In genomic region chrII:3786538-3786937, ce11 we compare ENCODE assay signal across 6 worm cellular contexts.
TF ChIP-seq lines count a peak whose summit lies in the region.

No protein-coding gene starts in this region.

TF ChIP-seq in whole organism, L1 larva, 84 proteins besides CTCF, POLR2A, EP300 and RAD21 (continues in another document):
- TF ChIP-seq Y116A8C.19 (tag; optimal IDR thresholded peaks at IDR 0.05; lab: Kevin White, UChicago; ENCODE audit: borderline replicate concordance), result no peak
- peak; percentile 79 for TF ChIP-seq pax-3 (tag; optimal IDR thresholded peaks at IDR 0.05; lab: Kevin White, UChicago)
- no peak for TF ChIP-seq nhr-85 (tag; lab: Kevin White, UChicago)
- no peak for TF ChIP-seq lin-15B (tag; optimal IDR thresholded peaks at IDR 0.05; lab: Kevin White, UChicago)
- no peak for TF ChIP-seq unc-130 (tag; optimal IDR thresholded peaks at IDR 0.05; lab: Kevin White, UChicago)
- no peak for TF ChIP-seq hlh-17 (GFP tag; optimal IDR thresholded peaks at IDR 0.05; lab: Kevin White, UChicago; ENCODE audit: borderline replicate concordance)
- TF ChIP-seq jun-1 (tag; optimal IDR thresholded peaks at IDR 0.05; lab: Kevin White, UChicago), result peak; percentile 88
- TF ChIP-seq aha-1 (tag; optimal IDR thresholded peaks at IDR 0.05; lab: Kevin White, UChicago), result no peak
- TF ChIP-seq egl-13 (tag; optimal IDR thresholded peaks at IDR 0.05; lab: Kevin White, UChicago), result no peak
- no peak for TF ChIP-seq rnt-1 (tag; optimal IDR thresholded peaks at IDR 0.05; lab: Kevin White, UChicago)
- 0 out of 2 replicates have a peak, but pooled peaks have one; percentile 6 for TF ChIP-seq nhr-19 (GFP tag; conservative IDR thresholded peaks at IDR 0.05; lab: Robert Waterston, UW)
- TF ChIP-seq lin-35 (GFP tag; optimal IDR thresholded peaks at IDR 0.05; lab: Kevin White, UChicago), result peak in 1 of 2 experiments; percentile 70
- no peak for TF ChIP-seq nhr-12 (tag; optimal IDR thresholded peaks at IDR 0.05; lab: Kevin White, UChicago)
- peak; percentile 87 for TF ChIP-seq ceh-8 (GFP tag; optimal IDR thresholded peaks at IDR 0.05; lab: Kevin White, UChicago)
- no peak for TF ChIP-seq egl-27 (tag; optimal IDR thresholded peaks at IDR 0.05; lab: Kevin White, UChicago)

TF ChIP-seq in whole organism, L2 larva, 48 proteins besides CTCF, POLR2A, EP300 and RAD21 (continues in another document):
- TF ChIP-seq sma-9 (GFP tag; optimal IDR thresholded peaks at IDR 0.05; lab: Kevin White, UChicago) (peak; percentile 78), sma-9 (tag; optimal IDR thresholded peaks at IDR 0.05; lab: Kevin White, UChicago) (no peak), lin-11 (tag; optimal IDR thresholded peaks at IDR 0.05; lab: Kevin White, UChicago) (no peak), ztf-11 (tag; optimal IDR thresholded peaks at IDR 0.05; lab: Kevin White, UChicago) (no peak), nhr-129 (tag; optimal IDR thresholded peaks at IDR 0.05; lab: Kevin White, UChicago) (no peak), ceh-82 (tag; optimal IDR thresholded peaks at IDR 0.05; lab: Kevin White, UChicago) (no peak), elt-3 (tag; optimal IDR thresholded peaks at IDR 0.05; lab: Kevin White, UChicago) (no peak), ZK546.5 (tag; optimal IDR thresholded peaks at IDR 0.05; lab: Kevin White, UChicago) (no peak), blmp-1 (tag; optimal IDR thresholded peaks at IDR 0.05; lab: Kevin White, UChicago; ENCODE audit: insufficient read depth) (no peak), gmeb-1 (tag; optimal IDR thresholded peaks at IDR 0.05; lab: Kevin White, UChicago) (peak; percentile 64), sem-4 (tag; optimal IDR thresholded peaks at IDR 0.05; lab: Kevin White, UChicago) (no peak), nhr-11 (tag; optimal IDR thresholded peaks at IDR 0.05; lab: Kevin White, UChicago) (no peak), sma-3 (GFP tag; optimal IDR thresholded peaks at IDR 0.05; lab: Kevin White, UChicago) (peak; percentile 27), lin-13 (GFP tag; optimal IDR thresholded peaks at IDR 0.05; lab: Kevin White, UChicago) (no peak), fos-1 (tag; optimal IDR thresholded peaks at IDR 0.05; lab: Kevin White, UChicago) (peak; percentile 100), elt-1 (tag; optimal IDR thresholded peaks at IDR 0.05; lab: Kevin White, UChicago) (no peak)

TF ChIP-seq in whole organism, L3 larva, 47 proteins besides CTCF, POLR2A, EP300 and RAD21 (continues in another document):
- peak; percentile 96 for TF ChIP-seq jun-1 (tag; optimal IDR thresholded peaks at IDR 0.05; lab: Kevin White, UChicago)
- no peak for TF ChIP-seq elt-1 (tag; optimal IDR thresholded peaks at IDR 0.05; lab: Kevin White, UChicago)
- no peak for TF ChIP-seq lin-39 (tag; optimal IDR thresholded peaks at IDR 0.05; lab: Kevin White, UChicago)
- TF ChIP-seq skn-1 (tag; optimal IDR thresholded peaks at IDR 0.05; lab: Kevin White, UChicago), result peak; percentile 35
- peak; percentile 100 for TF ChIP-seq elt-2 (tag; optimal IDR thresholded peaks at IDR 0.05; lab: Kevin White, UChicago)
- peak; percentile 92 for TF ChIP-seq pha-4 (tag; optimal IDR thresholded peaks at IDR 0.05; lab: Kevin White, UChicago)
- no peak for TF ChIP-seq fkh-2 (tag; optimal IDR thresholded peaks at IDR 0.05; lab: Kevin White, UChicago)
- no peak for TF ChIP-seq nhr-237 (tag; optimal IDR thresholded peaks at IDR 0.05; lab: Kevin White, UChicago)
- peak; percentile 100 for TF ChIP-seq pqm-1 (tag; optimal IDR thresholded peaks at IDR 0.05; lab: Kevin White, UChicago)
- peak; percentile 63 for TF ChIP-seq fos-1 (tag; optimal IDR thresholded peaks at IDR 0.05; lab: Kevin White, UChicago)
- no peak for TF ChIP-seq sea-2 (GFP tag; optimal IDR thresholded peaks at IDR 0.05; lab: Kevin White, UChicago)
- no peak for TF ChIP-seq ceh-9 (tag; optimal IDR thresholded peaks at IDR 0.05; lab: Kevin White, UChicago)
- TF ChIP-seq R02D3.7 (tag; optimal IDR thresholded peaks at IDR 0.05; lab: Kevin White, UChicago), result no peak
- peak; percentile 46 for TF ChIP-seq egl-27 (tag; optimal IDR thresholded peaks at IDR 0.05; lab: Kevin White, UChicago)
- no peak for TF ChIP-seq egl-5 (tag; optimal IDR thresholded peaks at IDR 0.05; lab: Kevin White, UChicago)
- no peak for TF ChIP-seq tbx-2 (tag; optimal IDR thresholded peaks at IDR 0.05; lab: Kevin White, UChicago)
- TF ChIP-seq daf-12 (tag; optimal IDR thresholded peaks at IDR 0.05; lab: Kevin White, UChicago), result no peak

TF ChIP-seq in whole organism, L4 larva, 104 proteins besides CTCF, POLR2A, EP300 and RAD21 (continues in another document):
- TF ChIP-seq ztf-7 (tag; optimal IDR thresholded peaks at IDR 0.05; lab: Kevin White, UChicago), result no peak
- TF ChIP-seq Y105C5A.15 (GFP tag; IDR thresholded peaks at IDR 0.05; lab: Robert Waterston, UW), result no peak
- TF ChIP-seq unc-39 (tag; optimal IDR thresholded peaks at IDR 0.05; lab: Kevin White, UChicago), result no peak
- TF ChIP-seq T20F7.1 (GFP tag; optimal IDR thresholded peaks at IDR 0.05; lab: Kevin White, UChicago), result no peak
- TF ChIP-seq zfp-3 (GFP tag; conservative IDR thresholded peaks at IDR 0.05; lab: Robert Waterston, UW), result no peak
- TF ChIP-seq ztf-11 (tag; optimal IDR thresholded peaks at IDR 0.05; lab: Kevin White, UChicago), result no peak
- TF ChIP-seq ama-1 (optimal IDR thresholded peaks at IDR 0.05; lab: Kevin White, UChicago), result no peak
- no peak for TF ChIP-seq lin-15B (tag; optimal IDR thresholded peaks at IDR 0.05; lab: Kevin White, UChicago)
- no peak for TF ChIP-seq dpl-1 (GFP tag; optimal IDR thresholded peaks at IDR 0.05; lab: Kevin White, UChicago)
- no peak for TF ChIP-seq dmd-8 (GFP tag; IDR thresholded peaks at IDR 0.05; lab: Robert Waterston, UW)
- TF ChIP-seq pha-4 (GFP tag; IDR thresholded peaks at IDR 0.05; lab: Robert Waterston, UW), result no peak
- TF ChIP-seq pha-4 (tag; optimal IDR thresholded peaks at IDR 0.05; lab: Kevin White, UChicago), result no peak
- no peak for TF ChIP-seq ceh-44 (GFP tag; IDR thresholded peaks at IDR 0.05; lab: Robert Waterston, UW)
- no peak for TF ChIP-seq zag-1 (tag; optimal IDR thresholded peaks at IDR 0.05; lab: Kevin White, UChicago)
- TF ChIP-seq fos-1 (tag; optimal IDR thresholded peaks at IDR 0.05; lab: Kevin White, UChicago), result peak; percentile 36
- no peak for TF ChIP-seq F44E2.7 (GFP tag; IDR thresholded peaks at IDR 0.05; lab: Robert Waterston, UW)
- no peak for TF ChIP-seq zip-2 (tag; optimal IDR thresholded peaks at IDR 0.05; lab: Kevin White, UChicago)
- TF ChIP-seq hmg-1.1 (GFP tag; IDR thresholded peaks at IDR 0.05; lab: Robert Waterston, UW), result no peak

TF ChIP-seq in whole organism, late embryonic, 69 proteins besides CTCF, POLR2A, EP300 and RAD21:
- TF ChIP-seq unc-55 (GFP tag; optimal IDR thresholded peaks at IDR 0.05; lab: Kevin White, UChicago) (no peak), pqm-1 (tag; optimal IDR thresholded peaks at IDR 0.05; lab: Kevin White, UChicago) (peak; percentile 53), elt-2 (tag; optimal IDR thresholded peaks at IDR 0.05; lab: Kevin White, UChicago) (peak; percentile 99)

TF ChIP-seq in whole organism, young adult, 124 proteins besides CTCF, POLR2A, EP300 and RAD21:
- TF ChIP-seq F52B5.7 (tag; optimal IDR thresholded peaks at IDR 0.05; lab: Kevin White, UChicago) (no peak), nhr-80 (tag; optimal IDR thresholded peaks at IDR 0.05; lab: Kevin White, UChicago) (peak; percentile 92), ztf-18 (tag; optimal IDR thresholded peaks at IDR 0.05; lab: Kevin White, UChicago) (no peak), ets-4 (GFP tag; optimal IDR thresholded peaks at IDR 0.05; lab: Kevin White, UChicago) (peak; percentile 95), snpc-1.3 (tag; optimal IDR thresholded peaks at IDR 0.05; lab: Kevin White, UChicago; ENCODE audit: insufficient read depth) (no peak), mes-4 (tag; optimal IDR thresholded peaks at IDR 0.05; lab: Kevin White, UChicago) (no peak), attf-5 (GFP tag; optimal IDR thresholded peaks at IDR 0.05; lab: Kevin White, UChicago) (no peak), unc-62 (GFP tag; optimal IDR thresholded peaks at IDR 0.05; lab: Kevin White, UChicago) (peak; percentile 19), lin-35 (GFP tag; optimal IDR thresholded peaks at IDR 0.05; lab: Kevin White, UChicago) (no peak), athp-1 (tag; optimal IDR thresholded peaks at IDR 0.05; lab: Kevin White, UChicago) (no peak), atf-7 (tag; optimal IDR thresholded peaks at IDR 0.05; lab: Kevin White, UChicago) (peak; percentile 84), ztf-22 (GFP tag; optimal IDR thresholded peaks at IDR 0.05; lab: Kevin White, UChicago) (peak; percentile 65), F55B11.4 (tag; optimal IDR thresholded peaks at IDR 0.05; lab: Kevin White, UChicago; ENCODE audit: borderline replicate concordance, insufficient read depth) (no peak), gei-17 (GFP tag; optimal IDR thresholded peaks at IDR 0.05; lab: Kevin White, UChicago) (no peak), lir-1 (GFP tag; conservative IDR thresholded peaks at IDR 0.05; lab: Robert Waterston, UW) (no peak), dox-1 (GFP tag; IDR thresholded peaks at IDR 0.05; lab: Robert Waterston, UW) (0 out of 2 replicates have a peak, but pooled peaks have one; percentile 34), nfyb-1 (GFP tag; IDR thresholded peaks at IDR 0.05; lab: Robert Waterston, UW) (peak; percentile 52; the same call in 1 of the 2 replicates), ztf-3 (GFP tag; optimal IDR thresholded peaks at IDR 0.05; lab: Kevin White, UChicago) (no peak), lag-1 (GFP tag; IDR thresholded peaks at IDR 0.05; lab: Robert Waterston, UW) (no peak), lin-40 (tag; optimal IDR thresholded peaks at IDR 0.05; lab: Kevin White, UChicago) (no peak), ccch-3 (GFP tag; optimal IDR thresholded peaks at IDR 0.05; lab: Kevin White, UChicago) (no peak), T26A5.8 (tag; optimal IDR thresholded peaks at IDR 0.05; lab: Kevin White, UChicago) (no peak), F23B12.7 (tag; optimal IDR thresholded peaks at IDR 0.05; lab: Kevin White, UChicago; ENCODE audit: insufficient read depth) (no peak), cebp-1 (GFP tag; IDR thresholded peaks at IDR 0.05; lab: Robert Waterston, UW) (peak; percentile 10; the same call in 1 of the 2 replicates), cebp-1 (tag; optimal IDR thresholded peaks at IDR 0.05; lab: Kevin White, UChicago) (no peak), pha-4 (tag; optimal IDR thresholded peaks at IDR 0.05; lab: Kevin White, UChicago) (peak; percentile 26), madf-3 (GFP tag; IDR thresholded peaks at IDR 0.05; lab: Robert Waterston, UW) (no peak)
